Worm (Caenorhabditis elegans) whole organism, late embryonic: Measurements from ENCODE around the gene wapl-1.

Experiments used
- C38D4.7 ChIP-seq: fragments of 200-800 bp; sonication (Bioruptor generic); optimal IDR thresholded peaks from 2 replicates; lab custom pipeline; 2018; ENCODE audit warnings: mild to moderate bottlenecking, missing genetic modification characterization, moderate library complexity, missing compliant biosample characterization
- K02D7.2 ChIP-seq: sonication (generic microtip); optimal IDR thresholded peaks from 2 replicates; lab custom pipeline; 2017; ENCODE audit warnings: mild to moderate bottlenecking, missing genetic modification characterization, missing compliant biosample characterization
- K09A11.1 ChIP-seq: sonication (generic microtip); optimal IDR thresholded peaks from 2 replicates; lab custom pipeline; 2017; ENCODE audit warnings: antibody characterized with exemption, mild to moderate bottlenecking, missing genetic modification characterization, missing compliant biosample characterization; ENCODE audit not compliant: insufficient read depth
- T23F11.4 ChIP-seq: fragments of 200-800 bp; sonication (Bioruptor generic); optimal IDR thresholded peaks from 2 replicates; lab custom pipeline; 2018; ENCODE audit warnings: mild to moderate bottlenecking, missing genetic modification characterization, missing compliant biosample characterization
- ahr-1 ChIP-seq: sonication (generic microtip); optimal IDR thresholded peaks from 2 replicates; lab custom pipeline; 2016; ENCODE audit warnings: missing genetic modification characterization, missing compliant biosample characterization
- ama-1 ChIP-seq: fragments of 150-350 bp; optimal IDR thresholded peaks from 2 replicates; lab custom pipeline; 2014
- ceh-14 ChIP-seq: sonication (generic microtip); optimal IDR thresholded peaks from 2 replicates; lab custom pipeline; 2016; ENCODE audit warnings: missing genotype, missing genetic modification characterization, missing compliant biosample characterization
- ceh-18 ChIP-seq: sonication (generic microtip); optimal IDR thresholded peaks from 2 replicates; lab custom pipeline; 2016; ENCODE audit warnings: missing genetic modification characterization, missing compliant biosample characterization
- ceh-19 ChIP-seq: fragments of 200-800 bp; sonication (Bioruptor generic); optimal IDR thresholded peaks from 2 replicates; lab custom pipeline; 2018; ENCODE audit warnings: mild to moderate bottlenecking, missing genetic modification characterization, missing compliant biosample characterization
- ceh-22 ChIP-seq: sonication (generic microtip); optimal IDR thresholded peaks from 2 replicates; lab custom pipeline; 2017; ENCODE audit warnings: missing biosample characterization, missing genetic modification characterization
- ceh-24 ChIP-seq: sonication (generic microtip); optimal IDR thresholded peaks from 2 replicates; lab custom pipeline; 2016; ENCODE audit warnings: mild to moderate bottlenecking, missing genetic modification characterization, missing compliant biosample characterization
- ceh-31 ChIP-seq: sonication (generic microtip); optimal IDR thresholded peaks from 2 replicates; lab custom pipeline; 2016; ENCODE audit warnings: missing genetic modification characterization, missing compliant biosample characterization
- ceh-34 ChIP-seq: sonication (generic microtip); optimal IDR thresholded peaks from 2 replicates; lab custom pipeline; 2016; ENCODE audit warnings: mild to moderate bottlenecking, missing genetic modification characterization, missing compliant biosample characterization
- ceh-45 ChIP-seq: fragments of 200-800 bp; sonication (Bioruptor generic); IDR thresholded peaks from 2 replicates; pipeline ENCODE4 v1.3.6; 2022; ENCODE audit warnings: missing genetic modification reagents, missing genetic modification characterization, missing compliant biosample characterization
- ceh-48 ChIP-seq: sonication (generic microtip); optimal IDR thresholded peaks from 2 replicates; lab custom pipeline; 2016; ENCODE audit warnings: missing genetic modification characterization, inconsistent platforms, missing compliant biosample characterization
- ceh-6 ChIP-seq: fragments of 200-800 bp; sonication (Bioruptor generic); optimal IDR thresholded peaks from 2 replicates; lab custom pipeline; 2018; ENCODE audit warnings: mild to moderate bottlenecking, missing genetic modification characterization, missing compliant biosample characterization
- ceh-9 ChIP-seq: sonication (generic microtip); optimal IDR thresholded peaks from 2 replicates; lab custom pipeline; 2016; ENCODE audit warnings: mild to moderate bottlenecking, missing genetic modification characterization, inconsistent platforms, missing compliant biosample characterization
- che-1 ChIP-seq: sonication (generic microtip); optimal IDR thresholded peaks from 2 replicates; lab custom pipeline; 2016; ENCODE audit warnings: mild to moderate bottlenecking, missing genetic modification characterization, missing compliant biosample characterization
- dve-1 ChIP-seq: sonication (generic microtip); optimal IDR thresholded peaks from 2 replicates; lab custom pipeline; 2017; ENCODE audit warnings: antibody characterized with exemption, mild to moderate bottlenecking, missing genetic modification characterization, missing compliant biosample characterization
- elt-2 ChIP-seq: sonication (generic microtip); optimal IDR thresholded peaks from 2 replicates; lab custom pipeline; 2016; ENCODE audit warnings: missing genetic modification reagents, missing genetic modification characterization, missing compliant biosample characterization
- ets-4 ChIP-seq: sonication (generic microtip); optimal IDR thresholded peaks from 2 replicates; lab custom pipeline; 2016; ENCODE audit warnings: missing genetic modification characterization, missing compliant biosample characterization
- eyg-1 ChIP-seq: sonication (generic microtip); optimal IDR thresholded peaks from 2 replicates; lab custom pipeline; 2016; ENCODE audit warnings: missing genotype, missing genetic modification characterization, missing compliant biosample characterization
- fax-1 ChIP-seq: sonication (generic microtip); optimal IDR thresholded peaks from 2 replicates; lab custom pipeline; 2016; ENCODE audit warnings: missing genotype, missing genetic modification characterization, missing compliant biosample characterization
- gmeb-2 ChIP-seq: sonication (generic microtip); optimal IDR thresholded peaks from 2 replicates; lab custom pipeline; 2016; ENCODE audit warnings: missing genetic modification characterization, inconsistent platforms, missing compliant biosample characterization
- hlh-15 ChIP-seq: sonication (generic microtip); optimal IDR thresholded peaks from 2 replicates; lab custom pipeline; 2016; ENCODE audit warnings: missing genetic modification characterization, missing compliant biosample characterization
- hlh-30 ChIP-seq: sonication (generic microtip); optimal IDR thresholded peaks from 2 replicates; lab custom pipeline; 2017; ENCODE audit warnings: antibody characterized with exemption, missing genetic modification characterization, missing compliant biosample characterization; ENCODE audit not compliant: insufficient read depth
- hlh-6 ChIP-seq: sonication (generic microtip); optimal IDR thresholded peaks from 2 replicates; lab custom pipeline; 2016; ENCODE audit warnings: missing genotype, missing genetic modification characterization, missing compliant biosample characterization
- hlh-8 ChIP-seq: sonication (generic microtip); optimal IDR thresholded peaks from 2 replicates; lab custom pipeline; 2016; ENCODE audit warnings: missing genotype, missing genetic modification characterization, missing compliant biosample characterization
- lim-6 ChIP-seq: sonication (generic microtip); optimal IDR thresholded peaks from 2 replicates; lab custom pipeline; 2016; ENCODE audit warnings: missing genetic modification characterization, missing compliant biosample characterization
- madf-2 ChIP-seq: sonication (generic microtip); optimal IDR thresholded peaks from 2 replicates; lab custom pipeline; 2017; ENCODE audit warnings: missing genetic modification characterization, missing compliant biosample characterization
- nfya-1 ChIP-seq: sonication (generic microtip); optimal IDR thresholded peaks from 2 replicates; lab custom pipeline; 2017; ENCODE audit warnings: missing genetic modification characterization, mild to moderate bottlenecking, missing compliant biosample characterization, antibody characterized with exemption, moderate library complexity
- odd-2 ChIP-seq: sonication (generic microtip); optimal IDR thresholded peaks from 2 replicates; lab custom pipeline; 2017; ENCODE audit warnings: antibody characterized with exemption, mild to moderate bottlenecking, missing genetic modification characterization, missing compliant biosample characterization
- pat-9 ChIP-seq: fragments of 200-800 bp; sonication (Bioruptor generic); optimal IDR thresholded peaks from 2 replicates; lab custom pipeline; 2018; ENCODE audit warnings: mild to moderate bottlenecking, missing genetic modification characterization, moderate library complexity, missing compliant biosample characterization
- pax-1 ChIP-seq: fragments of 150-350 bp; optimal IDR thresholded peaks from 2 replicates; lab custom pipeline; 2014; ENCODE audit warnings: missing biosample characterization, missing genetic modification characterization
- pros-1 ChIP-seq: fragments of 150-350 bp; optimal IDR thresholded peaks from 2 replicates; lab custom pipeline; 2014; ENCODE audit warnings: missing biosample characterization, missing genetic modification reagents, missing genetic modification characterization
- ref-2 ChIP-seq: sonication (generic microtip); optimal IDR thresholded peaks from 2 replicates; lab custom pipeline; 2016; ENCODE audit warnings: missing genetic modification characterization, missing compliant biosample characterization
- rnt-1 ChIP-seq: sonication (generic microtip); optimal IDR thresholded peaks from 2 replicates; lab custom pipeline; 2016; ENCODE audit warnings: missing genetic modification characterization, missing compliant biosample characterization
- sdc-2 ChIP-seq: sonication (generic microtip); optimal IDR thresholded peaks from 2 replicates; lab custom pipeline; 2016; ENCODE audit warnings: missing genotype, missing genetic modification characterization, missing compliant biosample characterization
- syd-9 ChIP-seq: sonication (generic microtip); optimal IDR thresholded peaks from 2 replicates; lab custom pipeline; 2016; ENCODE audit warnings: mild to moderate bottlenecking, missing genetic modification characterization, moderate library complexity, missing compliant biosample characterization
- tbx-2 ChIP-seq: sonication (generic microtip); optimal IDR thresholded peaks from 2 replicates; lab custom pipeline; 2016; ENCODE audit warnings: missing genetic modification characterization, missing compliant biosample characterization
- tbx-7 ChIP-seq: sonication (generic microtip); optimal IDR thresholded peaks from 2 replicates; lab custom pipeline; 2016; ENCODE audit warnings: missing genotype, missing genetic modification characterization, missing compliant biosample characterization
- unc-3 ChIP-seq, 2 experiments: fragments of 200-800 bp in 1 of 2; sonication (Bioruptor generic) in 1 of 2; sonication (generic microtip) in 1 of 2; conservative IDR thresholded peaks in 1 of 2; optimal IDR thresholded peaks in 1 of 2; 2 replicates each; pipeline versions ENCODE4 v1.3.6 to Lab custom; 2016 to 2022; ENCODE audit warnings: missing compliant biosample characterization in 2 of 2, missing genetic modification characterization in 2 of 2, missing genetic modification reagents in 1 of 2
- unc-42 ChIP-seq: sonication (generic microtip); optimal IDR thresholded peaks from 2 replicates; lab custom pipeline; 2016; ENCODE audit warnings: missing genotype, missing genetic modification characterization, missing compliant biosample characterization
- unc-55 ChIP-seq: sonication (generic microtip); optimal IDR thresholded peaks from 2 replicates; lab custom pipeline; 2017; ENCODE audit warnings: missing biosample characterization, missing genetic modification reagents, missing genetic modification characterization
- unc-86 ChIP-seq: sonication (generic microtip); optimal IDR thresholded peaks from 2 replicates; lab custom pipeline; 2016; ENCODE audit warnings: missing genetic modification characterization, missing compliant biosample characterization
- zip-5 ChIP-seq: sonication (generic microtip); optimal IDR thresholded peaks from 2 replicates; lab custom pipeline; 2016; ENCODE audit warnings: missing genetic modification characterization, missing compliant biosample characterization
- ztf-16 ChIP-seq: sonication (generic microtip); optimal IDR thresholded peaks from 2 replicates; lab custom pipeline; 2017; ENCODE audit warnings: missing genetic modification characterization, missing compliant biosample characterization

wapl-1 gene

DNA sequence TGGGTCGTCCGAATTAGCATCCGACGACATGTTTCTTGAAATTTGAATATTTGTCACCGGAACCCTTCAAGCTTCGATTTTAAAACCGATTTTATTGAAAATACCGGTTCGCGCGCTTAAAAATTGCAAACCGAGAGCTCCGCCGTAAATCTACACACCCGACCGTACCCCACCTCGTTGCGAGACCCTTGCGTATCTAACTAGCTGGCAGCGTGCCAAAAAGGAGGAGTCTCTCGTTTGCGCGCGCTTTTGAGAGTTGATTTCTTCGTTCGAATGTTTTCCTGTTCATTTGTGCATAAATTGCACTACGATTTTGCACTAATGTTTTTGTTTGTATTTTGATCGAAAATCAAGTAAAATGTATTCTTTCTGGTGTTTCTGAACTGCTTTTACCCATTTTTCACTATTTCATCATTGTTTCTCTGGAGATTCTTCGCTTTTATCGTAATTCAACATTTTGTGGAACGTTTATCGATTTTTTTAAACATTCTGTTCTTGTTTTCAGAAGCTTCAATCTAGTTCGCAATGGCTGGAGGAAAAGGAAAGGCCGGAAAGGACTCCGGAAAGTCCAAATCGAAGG lies at the start of gene wapl-1, which contains the start of gene htz-1:
Gene wapl-1 (minus strand): TSS at position 30 of the 580 bp plus-strand sequence.
Gene htz-1 (plus strand): TSS at position 506 of the 580 bp plus-strand sequence.
- TF ChIP-seq ceh-6 (GFP tag; lab: Kevin White, UChicago) (no peak), K09A11.1 (tag; lab: Kevin White, UChicago) (peak; percentile 11), ceh-9 (no peak), T23F11.4 (GFP tag; lab: Kevin White, UChicago) (no peak), hlh-15 (tag; lab: Kevin White, UChicago) (no peak), ztf-16 (tag; lab: Kevin White, UChicago) (peak; percentile 19), tbx-7 (no peak), unc-55 (GFP tag; lab: Kevin White, UChicago) (peak; percentile 69), unc-3 (GFP tag; conservative IDR thresholded peaks at IDR 0.05; lab: Robert Waterston, UW) (no peak), unc-3 (tag; optimal IDR thresholded peaks at IDR 0.05; lab: Kevin White, UChicago) (peak; percentile 53), madf-2 (tag; lab: Kevin White, UChicago) (peak; percentile 48), ceh-48 (tag; lab: Kevin White, UChicago) (peak; percentile 7), nfya-1 (tag; lab: Kevin White, UChicago) (peak; percentile 95), unc-86 (tag; lab: Kevin White, UChicago) (peak; percentile 9), hlh-6 (tag; lab: Kevin White, UChicago) (no peak), ama-1 (no peak), dve-1 (tag; lab: Kevin White, UChicago) (peak; percentile 73), hlh-8 (peak; percentile 10), ceh-18 (tag; lab: Kevin White, UChicago) (peak; percentile 74), gmeb-2 (tag; lab: Kevin White, UChicago) (no peak), eyg-1 (tag; lab: Kevin White, UChicago) (peak; percentile 24), ceh-34 (tag; lab: Kevin White, UChicago) (peak; percentile 59), tbx-2 (tag; lab: Kevin White, UChicago) (peak; percentile 71), unc-42 (tag; lab: Kevin White, UChicago) (peak; percentile 64), ets-4 (tag; lab: Kevin White, UChicago) (no peak), fax-1 (tag; lab: Kevin White, UChicago) (peak; percentile 24), elt-2 (tag; lab: Kevin White, UChicago) (peak; percentile 51), rnt-1 (peak; percentile 69), pax-1 (tag; lab: Kevin White, UChicago) (peak; percentile 61), ref-2 (peak; percentile 69), ceh-19 (GFP tag; lab: Kevin White, UChicago) (no peak), zip-5 (tag; lab: Kevin White, UChicago) (no peak), ceh-24 (tag; lab: Kevin White, UChicago) (no peak), ceh-22 (peak; percentile 14), ceh-14 (peak; percentile 58), hlh-30 (no peak), ceh-31 (tag; lab: Kevin White, UChicago) (peak; percentile 67), pros-1 (tag; lab: Kevin White, UChicago) (no peak), syd-9 (tag; lab: Kevin White, UChicago) (peak; percentile 15)

ce11 chrIV:4490148-4490652 lies 44.7 kb upstream of the wapl-1 start, which contains the start of gene ZK180.7:
Gene ZK180.7, plus strand, starts transcription at chrIV:4490542.
- TF ChIP-seq unc-55 (GFP tag; lab: Kevin White, UChicago) (no peak), ahr-1 (no peak), lim-6 (no peak), K02D7.2 (tag; lab: Kevin White, UChicago) (no peak), unc-3 (GFP tag; conservative IDR thresholded peaks at IDR 0.05; lab: Robert Waterston, UW) (no peak), unc-3 (tag; optimal IDR thresholded peaks at IDR 0.05; lab: Kevin White, UChicago) (no peak), hlh-6 (tag; lab: Kevin White, UChicago) (no peak), madf-2 (tag; lab: Kevin White, UChicago) (no peak), elt-2 (tag; lab: Kevin White, UChicago) (no peak), pat-9 (no peak), pax-1 (tag; lab: Kevin White, UChicago) (no peak), ceh-45 (GFP tag; lab: Robert Waterston, UW) (no peak), ceh-18 (tag; lab: Kevin White, UChicago) (no peak), dve-1 (tag; lab: Kevin White, UChicago) (no peak), sdc-2 (tag; lab: Kevin White, UChicago) (no peak), odd-2 (tag; lab: Kevin White, UChicago) (no peak), ceh-34 (tag; lab: Kevin White, UChicago) (no peak), T23F11.4 (GFP tag; lab: Kevin White, UChicago) (no peak), che-1 (tag; lab: Kevin White, UChicago) (no peak), C38D4.7 (no peak), fax-1 (tag; lab: Kevin White, UChicago) (no peak)
